Worm (Caenorhabditis elegans): ENCODE measurements around the gene piki-1.

Gene piki-1

DNA sequence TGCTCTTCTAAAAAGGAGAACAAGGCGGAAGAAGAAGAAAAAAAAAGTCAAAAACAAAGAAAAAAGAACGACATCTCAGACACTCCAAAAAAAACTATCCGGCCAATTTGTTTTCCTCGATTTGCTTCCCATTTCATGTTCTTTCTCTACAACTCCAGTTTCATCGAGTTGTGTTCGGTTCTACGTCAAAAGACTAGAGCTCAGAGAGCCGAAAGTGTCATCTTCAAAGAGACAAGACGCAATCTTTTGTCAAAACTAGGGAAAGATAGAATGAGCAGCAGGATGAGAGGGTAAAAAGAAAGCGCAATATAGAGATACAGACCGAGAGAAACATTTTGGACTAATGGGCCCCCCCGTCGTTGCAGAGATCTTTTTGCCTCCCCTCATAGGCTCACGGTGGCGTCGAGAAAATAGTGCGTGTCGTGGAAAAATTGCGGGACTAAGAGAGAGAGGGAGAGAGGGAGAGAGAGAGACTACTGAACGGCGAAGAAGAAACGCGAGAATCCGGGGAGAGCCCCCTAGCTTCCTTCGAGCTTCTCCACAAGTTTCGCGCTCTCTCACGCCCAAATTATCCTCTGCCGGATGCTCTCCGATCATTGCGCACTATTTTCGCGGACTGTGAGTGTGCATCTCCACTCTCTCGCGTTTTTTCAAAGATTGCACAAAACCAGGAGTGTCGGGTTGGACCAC, 57.1 kb downstream of the piki-1 start (continued):
- TF ChIP-seq nhr-25 (tag; optimal IDR thresholded peaks at IDR 0.05; ENCODE audit: borderline replicate concordance, insufficient read depth) (no peak), daf-8 (GFP tag; IDR thresholded peaks at IDR 0.05) (no peak), Y5F2A.4 (GFP tag; optimal IDR thresholded peaks at IDR 0.05) (no peak), ceh-62 (tag; optimal IDR thresholded peaks at IDR 0.05) (no peak)

DNA sequence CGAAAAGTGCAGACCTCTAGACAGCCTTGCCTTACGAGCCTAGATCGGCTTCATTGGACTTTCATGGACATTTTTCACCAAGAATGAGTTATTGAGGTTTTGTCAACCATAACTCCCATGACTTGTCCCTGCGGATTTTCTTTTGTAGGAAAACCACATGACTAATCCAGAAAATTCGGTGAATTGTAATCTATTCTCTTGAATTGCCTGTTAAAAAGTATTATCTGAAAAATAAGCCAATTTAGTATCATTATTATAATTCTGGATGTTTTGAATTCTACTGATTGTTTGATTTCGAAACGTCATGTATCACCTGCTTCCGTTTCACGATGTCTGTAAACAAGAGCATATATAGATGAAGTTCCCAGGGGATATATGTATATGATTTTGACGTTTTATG, 57.7 kb downstream of the piki-1 start:
- no peak for TF ChIP-seq lin-39 (tag; optimal IDR thresholded peaks at IDR 0.05)
- TF ChIP-seq ztf-7 (tag; optimal IDR thresholded peaks at IDR 0.05) = no peak

Data from whole organism, L4 larva.